Worm (Caenorhabditis elegans) whole organism, young adult: Measurements from ENCODE around the gene fbxa-127.
A peak's percentile ranks its signal among the peaks of the same experiment; 100 is the strongest.

Source experiments
- K11D2.4 ChIP-seq: fragments of 200-800 bp; sonication (Bioruptor generic); IDR thresholded peaks from 2 replicates; pipeline ENCODE4 v1.3.6; 2022; ENCODE audit warnings: missing genetic modification reagents, missing genetic modification characterization, missing compliant biosample characterization
- dox-1 ChIP-seq: fragments of 200-800 bp; sonication (Bioruptor generic); IDR thresholded peaks from 2 replicates; pipeline ENCODE4 v1.3.6; 2022; ENCODE audit warnings: missing genetic modification reagents, missing genetic modification characterization, missing compliant biosample characterization
- lin-26 ChIP-seq: fragments of 200-800 bp; sonication (Bioruptor generic); IDR thresholded peaks from 2 replicates; pipeline ENCODE4 v1.3.6; 2022; ENCODE audit warnings: missing genetic modification reagents, missing genetic modification characterization, missing compliant biosample characterization
- nhr-90 ChIP-seq: sonication (generic microtip); optimal IDR thresholded peaks from 2 replicates; lab custom pipeline; 2016; ENCODE audit warnings: missing genotype, mild to moderate bottlenecking, missing genetic modification characterization, missing compliant biosample characterization
- snpc-4 ChIP-seq, 5 experiments: fragments of 150-350 bp in 1 of 5; sonication (generic microtip) in 4 of 5; optimal IDR thresholded peaks; 2 replicates each; lab custom pipeline; 2014 to 2018; ENCODE audit warnings: missing genetic modification characterization in 5 of 5, missing biosample characterization in 3 of 5, antibody characterized with exemption in 2 of 5, mild to moderate bottlenecking in 2 of 5, missing compliant biosample characterization in 2 of 5, missing genotype in 2 of 5, moderate library complexity in 2 of 5, missing genetic modification reagents in 1 of 5

DNA sequence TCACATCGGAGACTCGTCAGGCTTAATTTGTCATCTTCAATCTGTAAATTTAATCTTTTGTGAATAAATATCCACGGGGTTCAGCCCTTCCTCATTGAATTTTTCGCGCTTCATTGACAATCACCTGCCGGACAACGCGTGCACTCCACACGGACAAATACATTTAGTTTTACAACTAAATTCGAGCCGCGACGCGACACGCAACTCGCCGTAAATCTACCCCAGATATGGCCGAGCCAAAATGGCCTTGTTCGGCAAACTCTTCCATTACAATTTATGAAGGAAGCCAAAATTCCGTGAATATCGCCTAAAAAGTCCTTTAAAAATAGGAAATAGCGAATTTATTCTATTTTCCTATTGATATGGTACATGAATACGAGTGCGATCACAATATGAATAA is 16.3 kb downstream of the fbxa-127 start:
- no peak for TF ChIP-seq nhr-90 (tag; lab: Kevin White, UChicago)
- TF ChIP-seq dox-1 (GFP tag; lab: Robert Waterston, UW) = no peak
- TF ChIP-seq K11D2.4 (GFP tag; lab: Robert Waterston, UW) = no peak
- TF ChIP-seq lin-26 (GFP tag; lab: Robert Waterston, UW) = peak; percentile 66
- TF ChIP-seq snpc-4 (GFP tag; optimal IDR thresholded peaks at IDR 0.05; lab: Kevin White, UChicago) = no peak
- no peak for TF ChIP-seq snpc-4 (tag; optimal IDR thresholded peaks at IDR 0.05; lab: Kevin White, UChicago)
